Fruit fly (Drosophila melanogaster) Kc167 (cell line): ENCODE data around the gene Coq6.

Experiments used
- Myc ChIP-seq: fragments of >200 bp; optimal IDR thresholded peaks from 2 replicates; lab custom pipeline; 2017; ENCODE audit warnings: missing external identifiers
- Sin3A ChIP-seq: fragments of >200 bp; optimal IDR thresholded peaks from 2 replicates; lab custom pipeline; 2018; ENCODE audit warnings: missing external identifiers
- h ChIP-seq: fragments of >200 bp; optimal IDR thresholded peaks from 3 replicates; lab custom pipeline; 2018; ENCODE audit warnings: missing external identifiers
- insv ChIP-seq: fragments of >200 bp; optimal IDR thresholded peaks from 3 replicates; lab custom pipeline; 2018; ENCODE audit warnings: missing external identifiers
- psq ChIP-seq: fragments of >200 bp; optimal IDR thresholded peaks from 2 replicates; lab custom pipeline; 2017; ENCODE audit warnings: missing external identifiers
- ttk ChIP-seq: sonication (Bioruptor generic); optimal IDR thresholded peaks from 2 replicates; lab custom pipeline; 2017; ENCODE audit warnings: missing external identifiers

Gene Coq6

dm6 chr2L:5532061-5532460 lies at the start of gene Coq6:
Gene Coq6 (minus strand): TSS chr2L:5532223.
- no peak for TF ChIP-seq h (lab: Kevin White, UChicago)
- TF ChIP-seq Sin3A (lab: Kevin White, UChicago) = no peak
- TF ChIP-seq psq (lab: Kevin White, UChicago) = no peak
- no peak for TF ChIP-seq Myc (lab: Kevin White, UChicago)
- no peak for TF ChIP-seq insv (lab: Kevin White, UChicago)

- TF ChIP-seq h (lab: Kevin White, UChicago) (no peak), Sin3A (lab: Kevin White, UChicago) (no peak), psq (lab: Kevin White, UChicago) (no peak), Myc (lab: Kevin White, UChicago) (no peak), ttk (lab: Kevin White, UChicago) (no peak), insv (lab: Kevin White, UChicago) (no peak)
Observed at dm6 chr2L:5581016-5581415, 49.0 kb upstream of the Coq6 start, which contains the start of gene CG14011. Gene CG14011 (minus strand): TSS chr2L:5581116.

- TF ChIP-seq h (lab: Kevin White, UChicago) (no peak), Myc (lab: Kevin White, UChicago) (no peak), insv (lab: Kevin White, UChicago) (no peak), psq (lab: Kevin White, UChicago) (no peak), Sin3A (lab: Kevin White, UChicago) (no peak), ttk (lab: Kevin White, UChicago) (no peak)
Observed at dm6 chr2L:5569503-5569902, 37.5 kb upstream of the Coq6 start.

- no peak for TF ChIP-seq insv (lab: Kevin White, UChicago)
- no peak for TF ChIP-seq h (lab: Kevin White, UChicago)
- no peak for TF ChIP-seq Myc (lab: Kevin White, UChicago)
- TF ChIP-seq ttk (lab: Kevin White, UChicago) = no peak
- no peak for TF ChIP-seq psq (lab: Kevin White, UChicago)
- TF ChIP-seq Sin3A (lab: Kevin White, UChicago) = no peak
Observed at dm6 chr2L:5567103-5567502, 35.1 kb upstream of the Coq6 start.

- TF ChIP-seq ttk (lab: Kevin White, UChicago) = no peak
Observed at dm6 chr2L:5558809-5559392, 26.9 kb upstream of the Coq6 start, which contains the start of gene GluRIIB. Gene GluRIIB (plus strand): TSS chr2L:5559342.

dm6 chr2L:5554818-5555217 lies 22.8 kb upstream of the Coq6 start, which contains the start of gene GluRIIA:
Gene GluRIIA (plus strand): TSS chr2L:5555072.
- TF ChIP-seq h (lab: Kevin White, UChicago) (no peak), psq (lab: Kevin White, UChicago) (no peak), insv (lab: Kevin White, UChicago) (no peak), ttk (lab: Kevin White, UChicago) (no peak), Sin3A (lab: Kevin White, UChicago) (no peak), Myc (lab: Kevin White, UChicago) (no peak)

dm6 chr2L:5553750-5554149 lies 21.7 kb upstream of the Coq6 start, which contains the start of the genes CG14013 and CG14017:
Gene CG14013 (minus strand): TSS chr2L:5553850.
Gene CG14017 (plus strand): TSS chr2L:5553897.
- TF ChIP-seq Sin3A (lab: Kevin White, UChicago) (no peak), ttk (lab: Kevin White, UChicago) (no peak), insv (lab: Kevin White, UChicago) (no peak), psq (lab: Kevin White, UChicago) (no peak), h (lab: Kevin White, UChicago) (no peak), Myc (lab: Kevin White, UChicago) (no peak)

dm6 chr2L:5551538-5551937 lies 19.5 kb upstream of the Coq6 start, which contains the start of gene CG18269:
Gene CG18269 (plus strand): TSS chr2L:5551838.
- no peak for TF ChIP-seq Myc (lab: Kevin White, UChicago)
- TF ChIP-seq insv (lab: Kevin White, UChicago) = no peak
- no peak for TF ChIP-seq psq (lab: Kevin White, UChicago)
- TF ChIP-seq h (lab: Kevin White, UChicago) = no peak
- TF ChIP-seq ttk (lab: Kevin White, UChicago) = no peak
- TF ChIP-seq Sin3A (lab: Kevin White, UChicago) = no peak

- TF ChIP-seq Myc (lab: Kevin White, UChicago) (no peak), h (lab: Kevin White, UChicago) (no peak)
Observed at dm6 chr2L:5550735-5551134, 18.7 kb upstream of the Coq6 start, which contains the start of gene CG14014. Gene CG14014 (minus strand): TSS chr2L:5550835.

- TF ChIP-seq Sin3A (lab: Kevin White, UChicago) (no peak), psq (lab: Kevin White, UChicago) (no peak), Myc (lab: Kevin White, UChicago) (no peak), ttk (lab: Kevin White, UChicago) (no peak), insv (lab: Kevin White, UChicago) (no peak), h (lab: Kevin White, UChicago) (no peak)
Observed at dm6 chr2L:5547288-5547777, 15.3 kb upstream of the Coq6 start.

- no peak for TF ChIP-seq Myc (lab: Kevin White, UChicago)
- TF ChIP-seq Sin3A (lab: Kevin White, UChicago) = no peak
Observed at dm6 chr2L:5546518-5547287, 14.7 kb upstream of the Coq6 start, which contains the start of gene Oscillin. Gene Oscillin (plus strand): TSS chr2L:5547086.
